Fruit fly (Drosophila melanogaster): ENCODE results near the gene gcm2.

DNA sequence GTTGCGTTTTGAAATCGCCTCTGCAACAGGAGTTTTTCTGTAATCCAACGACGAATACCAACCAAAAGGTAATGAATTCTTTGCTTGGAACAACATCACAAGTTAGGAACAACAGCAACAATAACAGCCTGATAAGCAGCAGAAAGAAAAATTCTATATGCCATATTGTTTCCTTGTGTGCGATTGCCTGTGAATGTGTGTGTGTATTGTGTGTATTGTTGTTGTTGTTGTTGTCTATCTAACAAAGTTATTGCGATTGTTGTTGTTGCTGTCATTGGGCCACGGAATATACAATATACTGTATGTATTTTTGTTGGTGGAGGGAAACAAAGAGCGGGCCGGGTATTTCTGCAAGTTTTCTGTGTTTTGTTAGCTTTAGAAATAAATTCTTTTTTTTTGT lies 39.2 kb upstream of the gcm2 start:
- TF ChIP-seq esg (GFP tag; conservative IDR thresholded peaks at IDR 0.05) (no peak), bcd (GFP tag; optimal IDR thresholded peaks at IDR 0.05) (no peak), CG7987 (GFP tag; optimal IDR thresholded peaks at IDR 0.05) (no peak), kay (GFP tag; optimal IDR thresholded peaks at IDR 0.05) (no peak), Rfx (GFP tag; IDR thresholded peaks at IDR 0.05) (no peak), dan (GFP tag; IDR thresholded peaks at IDR 0.05) (no peak), h (optimal IDR thresholded peaks at IDR 0.05) (no peak), ham (GFP tag; IDR thresholded peaks at IDR 0.05) (no peak), repo (GFP tag; optimal IDR thresholded peaks at IDR 0.05) (no peak), Dad (GFP tag; optimal IDR thresholded peaks at IDR 0.05) (no peak), mld (GFP tag; IDR thresholded peaks at IDR 0.05; ENCODE audit: partially characterized antibody) (no peak), ttk (GFP tag; IDR thresholded peaks at IDR 0.05) (no peak)

Measured in whole organism, embryonic.